Comparison of ENCODE assay signal across 2 worm cellular contexts in the genomic region with DNA sequence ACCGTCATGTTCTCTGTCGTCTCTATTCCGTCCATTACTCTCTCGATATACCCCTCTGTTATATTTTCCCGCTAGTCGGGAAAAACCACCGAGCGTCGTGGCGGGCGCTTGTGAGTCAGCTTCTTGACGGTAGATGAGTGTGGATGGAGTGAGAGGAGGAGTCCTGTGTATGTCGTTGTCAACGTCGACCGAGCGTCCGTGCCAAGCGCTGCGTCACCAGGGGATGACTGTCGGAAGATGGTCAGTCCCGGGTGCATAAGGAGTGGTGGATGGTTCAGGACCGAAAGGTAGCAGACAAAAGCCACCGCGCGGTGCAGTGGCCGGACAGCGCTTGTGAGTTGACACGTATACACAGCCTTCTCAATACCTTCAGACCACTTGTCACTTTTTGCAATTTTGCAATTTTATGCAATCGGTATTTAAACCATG.
TF ChIP-seq lines count a peak whose summit lies in the region.

No protein-coding gene starts in this region.

TF ChIP-seq in whole organism, L1 larva, 84 proteins besides CTCF, POLR2A, EP300 and RAD21 (continued from another document):
- TF ChIP-seq tbx-2 (tag; optimal IDR thresholded peaks at IDR 0.05; lab: Kevin White, UChicago) (peak; percentile 24), lsy-2 (tag; optimal IDR thresholded peaks at IDR 0.05; lab: Kevin White, UChicago) (peak in 1 of 2 experiments; percentile 57), nhr-90 (tag; optimal IDR thresholded peaks at IDR 0.05; lab: Kevin White, UChicago; ENCODE audit: poor library complexity) (peak; percentile 37)
TF ChIP-seq in whole organism, L1 larva: peak in this region for 18; not testable (repeated sequence) for 66.

TF ChIP-seq in whole organism, young adult, 124 proteins besides CTCF, POLR2A, EP300 and RAD21 (continued from another document):
- TF ChIP-seq F37B4.10 (GFP tag; IDR thresholded peaks at IDR 0.05; lab: Robert Waterston, UW), result 0 out of 2 replicates have a peak, but pooled peaks have one; percentile 22
- peak; percentile 6 for TF ChIP-seq him-1 (tag; optimal IDR thresholded peaks at IDR 0.05; lab: Kevin White, UChicago)
- TF ChIP-seq Y56A3A.18 (GFP tag; IDR thresholded peaks at IDR 0.05; lab: Robert Waterston, UW), result peak; percentile 62; the same call in 1 of the 2 replicates
- TF ChIP-seq ztf-26 (tag; optimal IDR thresholded peaks at IDR 0.05; lab: Kevin White, UChicago), result peak; percentile 56
- TF ChIP-seq K11D2.4 (GFP tag; IDR thresholded peaks at IDR 0.05; lab: Robert Waterston, UW), result peak; percentile 49; the same call in 1 of the 2 replicates
- TF ChIP-seq mcd-1 (GFP tag; IDR thresholded peaks at IDR 0.05; lab: Robert Waterston, UW), result peak; percentile 80
- peak; percentile 78 for TF ChIP-seq egrh-3 (GFP tag; IDR thresholded peaks at IDR 0.05; lab: Robert Waterston, UW)
- peak; percentile 79 for TF ChIP-seq tbp1 (GFP tag; optimal IDR thresholded peaks at IDR 0.05; lab: Kevin White, UChicago)
- TF ChIP-seq nfyb-1 (GFP tag; IDR thresholded peaks at IDR 0.05; lab: Robert Waterston, UW), result peak; percentile 84
- peak; percentile 48; the same call in 1 of the 2 replicates for TF ChIP-seq ztf-25 (GFP tag; IDR thresholded peaks at IDR 0.05; lab: Robert Waterston, UW)
- 0 out of 2 replicates have a peak, but pooled peaks have one; percentile 50 for TF ChIP-seq attf-6 (GFP tag; IDR thresholded peaks at IDR 0.05; lab: Robert Waterston, UW)
- peak; percentile 60 for TF ChIP-seq nhr-80 (tag; optimal IDR thresholded peaks at IDR 0.05; lab: Kevin White, UChicago)
- 0 out of 2 replicates have a peak, but pooled peaks have one; percentile 42 for TF ChIP-seq madf-3 (GFP tag; IDR thresholded peaks at IDR 0.05; lab: Robert Waterston, UW)
- peak; percentile 50; the same call in 1 of the 2 replicates for TF ChIP-seq C06A6.2 (GFP tag; conservative IDR thresholded peaks at IDR 0.05; lab: Robert Waterston, UW)
- TF ChIP-seq ceh-91 (GFP tag; IDR thresholded peaks at IDR 0.05; lab: Robert Waterston, UW), result 0 out of 2 replicates have a peak, but pooled peaks have one; percentile 39
- TF ChIP-seq cebp-2 (GFP tag; IDR thresholded peaks at IDR 0.05; lab: Robert Waterston, UW), result 0 out of 2 replicates have a peak, but pooled peaks have one; percentile 7
- peak; percentile 86 for TF ChIP-seq lin-26 (GFP tag; IDR thresholded peaks at IDR 0.05; lab: Robert Waterston, UW)
